Worm (Caenorhabditis elegans) whole organism, L2 larva: ENCODE measurements around the gene col-87.
A peak's percentile ranks its signal among the peaks of the same experiment; 100 is the strongest.

Experiments
- C34F6.9 ChIP-seq: fragments of 150-350 bp; optimal IDR thresholded peaks from 2 replicates; lab custom pipeline; 2014; ENCODE audit warnings: missing biosample characterization, missing genetic modification characterization
- F13H6.1 ChIP-seq: sonication (generic microtip); optimal IDR thresholded peaks from 2 replicates; lab custom pipeline; 2016; ENCODE audit warnings: missing genetic modification characterization, missing compliant biosample characterization
- R02D3.7 ChIP-seq: fragments of 150-350 bp; optimal IDR thresholded peaks from 2 replicates; lab custom pipeline; 2014; ENCODE audit warnings: missing biosample characterization, missing genetic modification characterization
- Y55F3AM.14 ChIP-seq: fragments of 200-800 bp; sonication (Bioruptor generic); optimal IDR thresholded peaks from 2 replicates; lab custom pipeline; 2018; ENCODE audit warnings: mild to moderate bottlenecking, missing genetic modification characterization, missing compliant biosample characterization
- ZK546.5 ChIP-seq: sonication (generic microtip); optimal IDR thresholded peaks from 2 replicates; lab custom pipeline; 2017; ENCODE audit warnings: missing biosample characterization, missing genetic modification characterization
- alr-1 ChIP-seq: fragments of 150-350 bp; optimal IDR thresholded peaks from 2 replicates; lab custom pipeline; 2014; ENCODE audit warnings: missing biosample characterization, missing genetic modification characterization
- aly-2 ChIP-seq: fragments of 150-350 bp; optimal IDR thresholded peaks from 2 replicates; lab custom pipeline; 2014; ENCODE audit warnings: missing biosample characterization, missing genetic modification characterization
- ama-1 ChIP-seq: fragments of 150-350 bp; optimal IDR thresholded peaks from 2 replicates; lab custom pipeline; 2018; ENCODE audit warnings: inconsistent platforms
- blmp-1 ChIP-seq: sonication (generic microtip); optimal IDR thresholded peaks from 2 replicates; lab custom pipeline; 2017; ENCODE audit warnings: missing genetic modification characterization, mild to moderate bottlenecking, missing compliant biosample characterization, antibody characterized with exemption, moderate library complexity; ENCODE audit not compliant: insufficient read depth
- ceh-16 ChIP-seq: fragments of 150-350 bp; optimal IDR thresholded peaks from 2 replicates; lab custom pipeline; 2014; ENCODE audit warnings: missing biosample characterization, missing genetic modification characterization
- ceh-82 ChIP-seq: fragments of 150-350 bp; optimal IDR thresholded peaks from 2 replicates; lab custom pipeline; 2014; ENCODE audit warnings: missing biosample characterization, missing genetic modification characterization
- crh-2 ChIP-seq: sonication (generic microtip); optimal IDR thresholded peaks from 2 replicates; lab custom pipeline; 2017; ENCODE audit warnings: missing biosample characterization, missing genetic modification characterization
- dmd-4 ChIP-seq: sonication (generic microtip); optimal IDR thresholded peaks from 2 replicates; lab custom pipeline; 2017; ENCODE audit warnings: missing biosample characterization, missing genetic modification characterization
- egl-27 ChIP-seq: sonication (generic microtip); optimal IDR thresholded peaks from 3 replicates; lab custom pipeline; 2017; ENCODE audit warnings: missing biosample characterization, missing genetic modification reagents, missing genetic modification characterization
- elt-1 ChIP-seq: fragments of 150-350 bp; optimal IDR thresholded peaks from 2 replicates; lab custom pipeline; 2014; ENCODE audit warnings: missing biosample characterization, missing genetic modification characterization
- elt-3 ChIP-seq: sonication (generic microtip); optimal IDR thresholded peaks from 2 replicates; lab custom pipeline; 2017; ENCODE audit warnings: missing biosample characterization, missing genetic modification characterization
- fos-1 ChIP-seq: fragments of 150-350 bp; optimal IDR thresholded peaks from 2 replicates; lab custom pipeline; 2014; ENCODE audit warnings: missing biosample characterization, missing genetic modification characterization
- gmeb-1 ChIP-seq: fragments of 150-350 bp; optimal IDR thresholded peaks from 2 replicates; lab custom pipeline; 2014; ENCODE audit warnings: missing biosample characterization, missing genetic modification characterization
- lin-11 ChIP-seq: fragments of 150-350 bp; sonication (generic microtip); optimal IDR thresholded peaks from 2 replicates; lab custom pipeline; 2014; ENCODE audit warnings: missing biosample characterization, missing genetic modification characterization, inconsistent platforms, mixed read lengths
- lin-13 ChIP-seq: fragments of 150-350 bp; optimal IDR thresholded peaks from 2 replicates; lab custom pipeline; 2014; ENCODE audit warnings: missing biosample characterization, missing genetic modification reagents, missing genetic modification characterization
- lin-39 ChIP-seq: fragments of 150-350 bp; optimal IDR thresholded peaks from 2 replicates; lab custom pipeline; 2014; ENCODE audit warnings: missing biosample characterization, missing genetic modification reagents, missing genetic modification characterization
- lsy-2 ChIP-seq, 2 experiments: fragments of 150-350 bp in 1 of 2; sonication (generic microtip) in 1 of 2; optimal IDR thresholded peaks; 2 replicates each; lab custom pipeline; 2014 to 2017; ENCODE audit warnings: missing biosample characterization in 2 of 2, missing genetic modification characterization in 2 of 2
- mab-5 ChIP-seq: fragments of 150-350 bp; optimal IDR thresholded peaks from 2 replicates; lab custom pipeline; 2014; ENCODE audit warnings: missing biosample characterization, missing genetic modification characterization
- mbf-1 ChIP-seq: sonication (generic microtip); optimal IDR thresholded peaks from 2 replicates; lab custom pipeline; 2017; ENCODE audit warnings: missing biosample characterization, missing genetic modification characterization
- mdl-1 ChIP-seq, 2 experiments: fragments of 150-350 bp in 1 of 2; sonication (generic microtip) in 1 of 2; optimal IDR thresholded peaks; 2 replicates each; lab custom pipeline; 2017; ENCODE audit warnings: missing biosample characterization in 2 of 2, missing genetic modification characterization in 2 of 2
- nhr-10 ChIP-seq: sonication (generic microtip); optimal IDR thresholded peaks from 2 replicates; lab custom pipeline; 2017; ENCODE audit warnings: missing biosample characterization, missing genetic modification characterization
- nhr-11 ChIP-seq: fragments of 150-350 bp; optimal IDR thresholded peaks from 2 replicates; lab custom pipeline; 2014; ENCODE audit warnings: missing biosample characterization, missing genetic modification characterization
- nhr-12 ChIP-seq: fragments of 150-350 bp; optimal IDR thresholded peaks from 2 replicates; lab custom pipeline; 2014; ENCODE audit warnings: missing biosample characterization, missing genetic modification characterization
- nhr-129 ChIP-seq: fragments of 150-350 bp; optimal IDR thresholded peaks from 2 replicates; lab custom pipeline; 2014; ENCODE audit warnings: missing biosample characterization, missing genetic modification characterization
- nhr-21 ChIP-seq: fragments of 150-350 bp; optimal IDR thresholded peaks from 2 replicates; lab custom pipeline; 2014; ENCODE audit warnings: missing biosample characterization, missing genetic modification characterization
- nhr-23 ChIP-seq: fragments of 150-350 bp; optimal IDR thresholded peaks from 2 replicates; lab custom pipeline; 2014; ENCODE audit warnings: missing biosample characterization, missing genetic modification reagents, missing genetic modification characterization
- nhr-25 ChIP-seq: fragments of 150-350 bp; sonication (generic microtip); optimal IDR thresholded peaks from 3 replicates; lab custom pipeline; 2014; ENCODE audit warnings: missing biosample characterization, missing genetic modification characterization
- nhr-77 ChIP-seq: fragments of 150-350 bp; optimal IDR thresholded peaks from 2 replicates; lab custom pipeline; 2014; ENCODE audit warnings: missing biosample characterization, missing genetic modification characterization
- peb-1 ChIP-seq: fragments of 150-350 bp; optimal IDR thresholded peaks from 2 replicates; lab custom pipeline; 2014; ENCODE audit warnings: missing biosample characterization, missing genetic modification characterization
- sem-4 ChIP-seq: fragments of 150-350 bp; optimal IDR thresholded peaks from 2 replicates; lab custom pipeline; 2014; ENCODE audit warnings: missing biosample characterization, missing genetic modification reagents, missing genetic modification characterization
- skn-1 ChIP-seq: sonication (generic microtip); optimal IDR thresholded peaks from 2 replicates; lab custom pipeline; 2017; ENCODE audit warnings: missing biosample characterization, missing genetic modification characterization
- sma-3 ChIP-seq: sonication (generic microtip); optimal IDR thresholded peaks from 2 replicates; lab custom pipeline; 2016; ENCODE audit warnings: missing genetic modification reagents, missing genetic modification characterization, missing compliant biosample characterization
- sma-9 ChIP-seq, 2 experiments: fragments of 150-350 bp in 1 of 2; sonication (generic microtip) in 1 of 2; optimal IDR thresholded peaks; 2 replicates each; lab custom pipeline; 2014 to 2016; ENCODE audit warnings: missing genetic modification characterization in 2 of 2, mild to moderate bottlenecking in 1 of 2, missing biosample characterization in 1 of 2, missing compliant biosample characterization in 1 of 2, missing genetic modification reagents in 1 of 2, moderate library complexity in 1 of 2
- snpc-4 ChIP-seq: fragments of 150-350 bp; optimal IDR thresholded peaks from 2 replicates; lab custom pipeline; 2014; ENCODE audit warnings: missing biosample characterization, missing genetic modification characterization
- unc-39 ChIP-seq: fragments of 150-350 bp; optimal IDR thresholded peaks from 2 replicates; lab custom pipeline; 2014; ENCODE audit warnings: missing biosample characterization, missing genetic modification characterization
- unc-55 ChIP-seq: fragments of 150-350 bp; sonication (generic microtip); optimal IDR thresholded peaks from 3 replicates; lab custom pipeline; 2014; ENCODE audit warnings: missing biosample characterization, missing genetic modification reagents, missing genetic modification characterization
- unc-62 ChIP-seq: fragments of 150-350 bp; optimal IDR thresholded peaks from 2 replicates; lab custom pipeline; 2014; ENCODE audit warnings: missing biosample characterization, missing genetic modification reagents, missing genetic modification characterization
- zag-1 ChIP-seq: fragments of 150-350 bp; optimal IDR thresholded peaks from 2 replicates; lab custom pipeline; 2014; ENCODE audit warnings: missing biosample characterization, missing genetic modification characterization
- ztf-1 ChIP-seq: fragments of 200-800 bp; sonication (Bioruptor generic); conservative IDR thresholded peaks from 2 replicates; pipeline ENCODE4 v1.3.6; 2022; ENCODE audit warnings: missing genetic modification characterization, missing compliant biosample characterization
- ztf-11 ChIP-seq: sonication (generic microtip); optimal IDR thresholded peaks from 2 replicates; lab custom pipeline; 2017; ENCODE audit warnings: missing biosample characterization, missing genetic modification characterization
- ztf-4 ChIP-seq: fragments of 150-350 bp; optimal IDR thresholded peaks from 2 replicates; lab custom pipeline; 2014; ENCODE audit warnings: missing biosample characterization, missing genetic modification characterization

col-87 gene

ce11 chrII:14046491-14046890, 48.0 kb downstream of the col-87 start:
- TF ChIP-seq fos-1 (no peak), sma-3 (GFP tag; lab: Kevin White, UChicago) (no peak), nhr-12 (tag; lab: Kevin White, UChicago) (no peak), mab-5 (no peak)
- TF ChIP-seq, all 48 proteins: peak for 0

- TF ChIP-seq R02D3.7: no peak
- TF ChIP-seq unc-39 (tag; lab: Kevin White, UChicago): no peak
- TF ChIP-seq nhr-25 (tag; lab: Kevin White, UChicago): no peak
- no peak for TF ChIP-seq peb-1 (tag; lab: Kevin White, UChicago)
- TF ChIP-seq alr-1: no peak
- TF ChIP-seq blmp-1: no peak
- no peak for TF ChIP-seq dmd-4 (tag; lab: Kevin White, UChicago)
- TF ChIP-seq ztf-11: no peak
- no peak for TF ChIP-seq ceh-16
- TF ChIP-seq Y55F3AM.14: no peak
- TF ChIP-seq nhr-10 (tag; lab: Kevin White, UChicago): no peak
Observed at ce11 chrII:14045934-14046470, 48.5 kb downstream of the col-87 start.

- TF ChIP-seq sma-9 (GFP tag; optimal IDR thresholded peaks at IDR 0.05; lab: Kevin White, UChicago) (peak; percentile 9), sma-9 (tag; optimal IDR thresholded peaks at IDR 0.05; lab: Kevin White, UChicago) (no peak), ama-1 (lab: Kevin White, UChicago) (no peak)
- TF ChIP-seq, all 48 proteins: peak for 1
Observed at ce11 chrII:14045235-14045634, 49.3 kb downstream of the col-87 start.

ce11 chrII:14044199-14044598, 50.3 kb downstream of the col-87 start:
- TF ChIP-seq nhr-11 (tag; lab: Kevin White, UChicago) (peak; percentile 7), C34F6.9 (tag; lab: Kevin White, UChicago) (peak; percentile 81), ama-1 (lab: Kevin White, UChicago) (peak; percentile 38), ZK546.5 (tag; lab: Kevin White, UChicago) (no peak), unc-55 (GFP tag; lab: Kevin White, UChicago) (peak; percentile 32), lin-39 (tag; lab: Kevin White, UChicago) (no peak), zag-1 (tag; lab: Kevin White, UChicago) (peak; percentile 53), sem-4 (tag; lab: Kevin White, UChicago) (peak; percentile 62), fos-1 (peak; percentile 61), lsy-2 (tag; optimal IDR thresholded peaks at IDR 0.05; lab: Kevin White, UChicago) (peak in 1 of 2 experiments; percentile 81), crh-2 (tag; lab: Kevin White, UChicago) (peak; percentile 80), ztf-4 (tag; lab: Kevin White, UChicago) (peak; percentile 51), nhr-12 (tag; lab: Kevin White, UChicago) (no peak), unc-39 (tag; lab: Kevin White, UChicago) (no peak), dmd-4 (tag; lab: Kevin White, UChicago) (no peak), lin-11 (tag; lab: Kevin White, UChicago) (peak; percentile 75), mdl-1 (tag; optimal IDR thresholded peaks at IDR 0.05; lab: Kevin White, UChicago) (peak; percentile 85 to 87), egl-27 (tag; lab: Kevin White, UChicago) (peak; percentile 14), nhr-77 (tag; lab: Kevin White, UChicago) (no peak), nhr-129 (tag; lab: Kevin White, UChicago) (peak; percentile 90), nhr-23 (tag; lab: Kevin White, UChicago) (no peak), ztf-1 (GFP tag; lab: Robert Waterston, UW) (no peak), mab-5 (no peak), blmp-1 (no peak), aly-2 (tag; lab: Kevin White, UChicago) (no peak), ceh-82 (tag; lab: Kevin White, UChicago) (no peak), sma-3 (GFP tag; lab: Kevin White, UChicago) (peak; percentile 25), elt-3 (tag; lab: Kevin White, UChicago) (no peak), gmeb-1 (tag; lab: Kevin White, UChicago) (peak; percentile 20), unc-62 (no peak), F13H6.1 (tag; lab: Kevin White, UChicago) (peak; percentile 92), lin-13 (peak; percentile 67), sma-9 (GFP tag; optimal IDR thresholded peaks at IDR 0.05; lab: Kevin White, UChicago) (peak; percentile 87), sma-9 (tag; optimal IDR thresholded peaks at IDR 0.05; lab: Kevin White, UChicago) (no peak), elt-1 (no peak), ztf-11 (no peak), mbf-1 (tag; lab: Kevin White, UChicago) (no peak), alr-1 (no peak), skn-1 (tag; lab: Kevin White, UChicago) (no peak), nhr-10 (tag; lab: Kevin White, UChicago) (no peak), nhr-21 (tag; lab: Kevin White, UChicago) (peak; percentile 69), peb-1 (tag; lab: Kevin White, UChicago) (no peak), nhr-25 (tag; lab: Kevin White, UChicago) (no peak), snpc-4 (tag; lab: Kevin White, UChicago) (no peak)
